Fruit fly (Drosophila melanogaster): ENCODE data around the gene Alp5.

- TF ChIP-seq HLH106 (tag; optimal IDR thresholded peaks at IDR 0.05) (no peak), Jra (GFP tag; optimal IDR thresholded peaks at IDR 0.05) (no peak), usp (GFP tag; optimal IDR thresholded peaks at IDR 0.05) (no peak), psq (GFP tag; optimal IDR thresholded peaks at IDR 0.05) (no peak), OdsH (GFP tag; optimal IDR thresholded peaks at IDR 0.05) (no peak), lola (GFP tag; optimal IDR thresholded peaks at IDR 0.05) (no peak)
Measured at dm6 chr3R:20989046-20989445, 17.7 kb downstream of the Alp5 start.
